Worm (Caenorhabditis elegans) whole organism, midembryonic: ENCODE measurements around the gene Y53C12A.6.

Source experiments
- flt-1 ChIP-seq: fragments of 200-800 bp; sonication (Bioruptor generic); IDR thresholded peaks from 2 replicates; pipeline ENCODE4 v1.3.6; 2022; ENCODE audit warnings: missing genetic modification characterization, missing compliant biosample characterization
- klf-2 ChIP-seq: fragments of 200-800 bp; sonication (Bioruptor generic); conservative IDR thresholded peaks from 2 replicates; pipeline ENCODE4 v1.3.6; 2022; ENCODE audit warnings: missing genetic modification reagents, missing genetic modification characterization, missing compliant biosample characterization
- med-1 ChIP-seq: sonication (generic microtip); optimal IDR thresholded peaks from 2 replicates; lab custom pipeline; 2017; ENCODE audit warnings: missing genetic modification characterization, mild to moderate bottlenecking, missing compliant biosample characterization, antibody characterized with exemption, missing genetic modification reagents; ENCODE audit not compliant: insufficient read depth
- ref-1 ChIP-seq: fragments of 200-800 bp; sonication (Bioruptor generic); conservative IDR thresholded peaks from 2 replicates; pipeline ENCODE4 v1.3.6; 2022; ENCODE audit warnings: missing genetic modification reagents, missing genetic modification characterization, missing compliant biosample characterization
- ztf-29 ChIP-seq: fragments of 200-800 bp; sonication (Bioruptor generic); IDR thresholded peaks from 2 replicates; pipeline ENCODE4 v1.3.6; 2022; ENCODE audit warnings: missing genetic modification reagents, missing genetic modification characterization, missing compliant biosample characterization

ce11 chrII:9713083-9713482 lies 4.7 kb downstream of the Y53C12A.6 start:
- TF ChIP-seq flt-1 (GFP tag; lab: Robert Waterston, UW) (no peak), ref-1 (GFP tag; lab: Robert Waterston, UW) (no peak), med-1 (GFP tag; lab: Kevin White, UChicago) (no peak), ztf-29 (GFP tag; lab: Robert Waterston, UW) (no peak), klf-2 (GFP tag; lab: Robert Waterston, UW) (no peak)
